Fruit fly (Drosophila melanogaster) whole organism, embryonic: ENCODE measurements around the gene qm.
A peak's percentile ranks its signal among the peaks of the same experiment; 100 is the strongest.

Experiments used
- Atf-2 ChIP-seq: fragments of 200-800 bp; sonication (Bioruptor generic); optimal IDR thresholded peaks from 2 replicates; lab custom pipeline; 2016; ENCODE audit warnings: missing biosample characterization, missing genetic modification characterization
- Atf3 ChIP-seq: fragments of 200-800 bp; sonication (Bioruptor generic); optimal IDR thresholded peaks from 3 replicates; lab custom pipeline; 2016; ENCODE audit warnings: missing biosample characterization, missing genetic modification characterization
- BEAF-32 ChIP-seq: fragments of 200-800 bp; sonication (Bioruptor generic); optimal IDR thresholded peaks from 3 replicates; lab custom pipeline; 2017; ENCODE audit warnings: missing biosample characterization, missing genetic modification characterization, mild to moderate bottlenecking, moderate library complexity, missing genetic modification reagents
- BtbVII ChIP-seq: fragments of 200-800 bp; sonication (Bioruptor generic); optimal IDR thresholded peaks from 3 replicates; lab custom pipeline; 2017; ENCODE audit warnings: missing biosample characterization, mild to moderate bottlenecking, missing genetic modification characterization
- C15 ChIP-seq: fragments of 200-800 bp; sonication (Bioruptor generic); IDR thresholded peaks from 3 replicates; pipeline ENCODE4 v1.3.6; 2022; ENCODE audit warnings: missing biosample characterization, missing genetic modification characterization
- CG10431 ChIP-seq: fragments of 200-800 bp; sonication (Bioruptor generic); optimal IDR thresholded peaks from 3 replicates; lab custom pipeline; 2018; ENCODE audit warnings: missing biosample characterization, mild to moderate bottlenecking, missing genetic modification characterization
- CG1233 ChIP-seq: fragments of 200-800 bp; sonication (Bioruptor generic); optimal IDR thresholded peaks from 4 replicates; lab custom pipeline; 2018; ENCODE audit warnings: missing biosample characterization, mild to moderate bottlenecking, missing genetic modification characterization
- CG12659 ChIP-seq: fragments of 200-800 bp; sonication (Bioruptor generic); optimal IDR thresholded peaks from 3 replicates; lab custom pipeline; 2017; ENCODE audit warnings: mild to moderate bottlenecking, missing biosample characterization, missing genetic modification reagents, missing genetic modification characterization
- CG13287 ChIP-seq: fragments of 200-800 bp; sonication (Bioruptor generic); IDR thresholded peaks from 2 replicates; pipeline ENCODE4 v1.3.6; 2022; ENCODE audit warnings: missing biosample characterization, missing genetic modification characterization; ENCODE audit not compliant: partially characterized antibody
- CG15073 ChIP-seq: fragments of 200-800 bp; sonication (Bioruptor generic); optimal IDR thresholded peaks from 2 replicates; lab custom pipeline; 2016; ENCODE audit warnings: missing biosample characterization, missing genetic modification characterization
- CG15696 ChIP-seq: fragments of 200-800 bp; sonication (Bioruptor generic); optimal IDR thresholded peaks from 2 replicates; lab custom pipeline; 2019; ENCODE audit warnings: missing biosample characterization, mild to moderate bottlenecking, missing genetic modification characterization, moderate library complexity
- CG17361 ChIP-seq: fragments of 200-800 bp; sonication (Bioruptor generic); IDR thresholded peaks from 3 replicates; pipeline ENCODE4 v1.3.6; 2022; ENCODE audit warnings: missing biosample characterization, missing genetic modification characterization
- CG30020 ChIP-seq: fragments of 200-800 bp; optimal IDR thresholded peaks from 2 replicates; lab custom pipeline; 2019; ENCODE audit warnings: missing biosample characterization, mild to moderate bottlenecking, missing genetic modification characterization, moderate library complexity
- CG7963 ChIP-seq: fragments of 200-800 bp; sonication (Bioruptor generic); IDR thresholded peaks from 3 replicates; pipeline ENCODE4 v1.3.6; 2022; ENCODE audit warnings: missing biosample characterization, missing genetic modification characterization; ENCODE audit not compliant: partially characterized antibody
- CG8924 ChIP-seq: fragments of 200-800 bp; optimal IDR thresholded peaks from 3 replicates; lab custom pipeline; 2019; ENCODE audit warnings: missing biosample characterization, mild to moderate bottlenecking, missing genetic modification characterization, moderate library complexity
- CG9876 ChIP-seq: fragments of 200-800 bp; sonication (Bioruptor generic); optimal IDR thresholded peaks from 2 replicates; lab custom pipeline; 2016; ENCODE audit warnings: missing biosample characterization, missing genetic modification characterization
- D19B ChIP-seq: fragments of 200-800 bp; sonication (Bioruptor generic); optimal IDR thresholded peaks from 2 replicates; lab custom pipeline; 2017; ENCODE audit warnings: missing biosample characterization, mild to moderate bottlenecking, missing genetic modification characterization
- Dll ChIP-seq: fragments of 200-800 bp; sonication (Bioruptor generic); IDR thresholded peaks from 4 replicates; pipeline ENCODE4 v1.3.6; 2022; ENCODE audit warnings: missing biosample characterization, missing genetic modification characterization; ENCODE audit not compliant: partially characterized antibody
- E2f1 ChIP-seq: fragments of 200-800 bp; sonication (Bioruptor generic); IDR thresholded peaks from 2 replicates; pipeline ENCODE4 v1.3.6; 2022; ENCODE audit warnings: missing biosample characterization, missing genetic modification characterization
- Ets65A ChIP-seq: fragments of 200-800 bp; sonication (Bioruptor generic); peaks from one replicate; lab custom pipeline; 2016; ENCODE audit warnings: missing biosample characterization, missing genetic modification characterization
- HHEX ChIP-seq: fragments of 200-800 bp; sonication (Bioruptor generic); optimal IDR thresholded peaks from 3 replicates; lab custom pipeline; 2017; ENCODE audit warnings: missing biosample characterization, mild to moderate bottlenecking, missing genetic modification characterization, missing genetic modification reagents
- Lhr ChIP-seq: fragments of 200-800 bp; sonication (Bioruptor generic); optimal IDR thresholded peaks from 3 replicates; lab custom pipeline; 2017; ENCODE audit warnings: mild to moderate bottlenecking, missing biosample characterization, missing genetic modification reagents, missing genetic modification characterization
- MESR4 ChIP-seq: fragments of 200-800 bp; sonication (Bioruptor generic); optimal IDR thresholded peaks from 2 replicates; lab custom pipeline; 2018; ENCODE audit warnings: missing biosample characterization, mild to moderate bottlenecking, missing genetic modification characterization, moderate library complexity
- NK7.1 ChIP-seq: fragments of 200-800 bp; sonication (Bioruptor generic); optimal IDR thresholded peaks from 3 replicates; lab custom pipeline; 2016; ENCODE audit warnings: missing biosample characterization, missing genetic modification characterization
- Optix ChIP-seq: fragments of 200-800 bp; sonication (Bioruptor generic); IDR thresholded peaks from 3 replicates; pipeline ENCODE4 v1.3.6; 2022; ENCODE audit warnings: missing biosample characterization, missing genetic modification characterization
- Spps ChIP-seq: fragments of 200-800 bp; sonication (Bioruptor generic); optimal IDR thresholded peaks from 2 replicates; lab custom pipeline; 2018; ENCODE audit warnings: missing biosample characterization, mild to moderate bottlenecking, missing genetic modification characterization
- Sry-δ ChIP-seq: fragments of 200-800 bp; sonication (Bioruptor generic); optimal IDR thresholded peaks from 2 replicates; lab custom pipeline; 2016; ENCODE audit warnings: missing biosample characterization, missing genetic modification characterization
- Tbp ChIP-seq: fragments of >200 bp; optimal IDR thresholded peaks from 2 replicates; lab custom pipeline; 2018; ENCODE audit warnings: missing biosample characterization, missing genetic modification characterization
- Trl ChIP-seq, 3 experiments: fragments of >200 bp in 2 of 3; fragments of 200-800 bp in 1 of 3; sonication (Bioruptor generic) in 1 of 3; optimal IDR thresholded peaks; 2 replicates in 1 of 3; 3 replicates in 2 of 3; lab custom pipeline; 2016 to 2017; ENCODE audit warnings: missing biosample characterization in 1 of 3, missing genetic modification characterization in 1 of 3
- Vsx1 ChIP-seq: fragments of 200-800 bp; sonication (Bioruptor generic); optimal IDR thresholded peaks from 2 replicates; lab custom pipeline; 2017; ENCODE audit warnings: missing biosample characterization, mild to moderate bottlenecking, missing genetic modification characterization, missing genetic modification reagents
- ci ChIP-seq: fragments of 200-800 bp; sonication (Bioruptor generic); IDR thresholded peaks from 3 replicates; pipeline ENCODE4 v1.3.6; 2022; ENCODE audit warnings: missing biosample characterization, missing genetic modification characterization
- croc ChIP-seq: fragments of 200-800 bp; sonication (Bioruptor generic); conservative IDR thresholded peaks from 3 replicates; pipeline ENCODE4 v1.3.6; 2022; ENCODE audit warnings: missing biosample characterization, missing genetic modification characterization
- emc ChIP-seq: fragments of 200-800 bp; sonication (Bioruptor generic); optimal IDR thresholded peaks from 2 replicates; lab custom pipeline; 2016; ENCODE audit warnings: missing biosample characterization, missing genetic modification characterization
- en ChIP-seq: fragments of 200-800 bp; sonication (Bioruptor generic); optimal IDR thresholded peaks from 2 replicates; lab custom pipeline; 2016; ENCODE audit warnings: missing biosample characterization, missing genetic modification characterization
- fd96Cb ChIP-seq: fragments of 200-800 bp; sonication (Bioruptor generic); optimal IDR thresholded peaks from 2 replicates; lab custom pipeline; 2018; ENCODE audit warnings: missing biosample characterization, mild to moderate bottlenecking, missing genetic modification characterization, moderate library complexity
- gro ChIP-seq: fragments of 200-800 bp; sonication (Bioruptor generic); optimal IDR thresholded peaks from 2 replicates; lab custom pipeline; 2016; ENCODE audit warnings: missing biosample characterization, missing genetic modification characterization
- kni ChIP-seq: fragments of 200-800 bp; sonication (Bioruptor generic); optimal IDR thresholded peaks from 3 replicates; lab custom pipeline; 2017; ENCODE audit warnings: mild to moderate bottlenecking, missing biosample characterization, missing genetic modification reagents, missing genetic modification characterization
- lmd ChIP-seq: fragments of 200-800 bp; sonication (Bioruptor generic); IDR thresholded peaks from 2 replicates; pipeline ENCODE4 v1.3.6; 2022; ENCODE audit warnings: missing biosample characterization, missing genetic modification characterization
- nerfin-1 ChIP-seq: fragments of 200-800 bp; sonication (Bioruptor generic); optimal IDR thresholded peaks from 3 replicates; lab custom pipeline; 2019; ENCODE audit warnings: missing biosample characterization, mild to moderate bottlenecking, missing genetic modification characterization, moderate library complexity
- nerfin-2 ChIP-seq: fragments of 200-800 bp; sonication (Bioruptor generic); IDR thresholded peaks from 2 replicates; pipeline ENCODE4 v1.3.6; 2022; ENCODE audit warnings: missing biosample characterization, missing genetic modification characterization; ENCODE audit not compliant: partially characterized antibody
- prd ChIP-seq, 3 experiments: fragments of >200 bp in 2 of 3; fragments of 200-800 bp in 1 of 3; sonication (Bioruptor generic) in 1 of 3; optimal IDR thresholded peaks in 2 of 3; IDR thresholded peaks in 1 of 3; 2 replicates in 2 of 3; 3 replicates in 1 of 3; pipeline versions ENCODE4 v1.3.6 to Lab custom; 2017 to 2022; ENCODE audit warnings: missing biosample characterization in 1 of 3, missing genetic modification characterization in 1 of 3
- salm ChIP-seq: fragments of 200-800 bp; sonication (Bioruptor generic); optimal IDR thresholded peaks from 2 replicates; lab custom pipeline; 2018; ENCODE audit warnings: missing biosample characterization, mild to moderate bottlenecking, missing genetic modification characterization
- slp2 ChIP-seq: fragments of 200-800 bp; sonication (Bioruptor generic); optimal IDR thresholded peaks from 2 replicates; lab custom pipeline; 2016; ENCODE audit warnings: missing biosample characterization, missing genetic modification characterization
- sna ChIP-seq: fragments of 200-800 bp; sonication (Bioruptor generic); IDR thresholded peaks from 2 replicates; pipeline ENCODE4 v1.3.6; 2022; ENCODE audit warnings: missing biosample characterization, missing genetic modification characterization; ENCODE audit not compliant: partially characterized antibody
- tgo ChIP-seq: fragments of 200-800 bp; sonication (Bioruptor generic); IDR thresholded peaks from 3 replicates; pipeline ENCODE4 v1.3.6; 2022; ENCODE audit warnings: missing biosample characterization, missing genetic modification characterization
- tna ChIP-seq: fragments of 200-800 bp; sonication (Bioruptor generic); IDR thresholded peaks from 2 replicates; pipeline ENCODE4 v1.3.6; 2022; ENCODE audit warnings: missing biosample characterization, missing genetic modification characterization; ENCODE audit not compliant: partially characterized antibody
- vnd ChIP-seq: fragments of 200-800 bp; sonication (Bioruptor generic); IDR thresholded peaks from 3 replicates; pipeline ENCODE4 v1.3.6; 2022; ENCODE audit warnings: missing biosample characterization, missing genetic modification characterization; ENCODE audit not compliant: partially characterized antibody

The qm gene

dm6 chr3L:7356386-7357117, 8.4 kb downstream of the qm start, which contains the start of gene CTCF (continued):
- TF ChIP-seq CG30020, result peak; percentile 22
- peak; percentile 20 for TF ChIP-seq NK7.1
- peak; percentile 49 for TF ChIP-seq Tbp (GFP tag; lab: Kevin White, UChicago)
- no peak for TF ChIP-seq CG15073 (GFP tag; lab: Kevin White, UChicago)
- peak; percentile 68 for TF ChIP-seq CG7963
- peak; percentile 74 for TF ChIP-seq CG17361 (GFP tag; lab: Robert Waterston, UW)
- peak; percentile 61; the same call in 1 of the 2 replicates for TF ChIP-seq tna (GFP tag; lab: Robert Waterston, UW)
- peak; percentile 83 for TF ChIP-seq Dll (GFP tag; lab: Robert Waterston, UW)
- peak; percentile 46 for TF ChIP-seq Lhr (GFP tag; lab: Kevin White, UChicago)
- TF ChIP-seq MESR4 (GFP tag; lab: Kevin White, UChicago), result peak; percentile 76
- peak; percentile 52; the same call in 1 of the 2 replicates for TF ChIP-seq lmd (GFP tag; lab: Robert Waterston, UW)
- TF ChIP-seq Sry-δ (GFP tag; lab: Kevin White, UChicago), result peak; percentile 90
- TF ChIP-seq C15 (GFP tag; lab: Robert Waterston, UW), result no peak
- peak; percentile 20 for TF ChIP-seq Atf3 (GFP tag; lab: Kevin White, UChicago)
- TF ChIP-seq tgo, result peak; percentile 51
- TF ChIP-seq fd96Cb, result peak; percentile 25
- no peak for TF ChIP-seq Trl (optimal IDR thresholded peaks at IDR 0.05; lab: Kevin White, UChicago)
- TF ChIP-seq Trl (GFP tag; optimal IDR thresholded peaks at IDR 0.05; lab: Kevin White, UChicago), result peak; percentile 17
- TF ChIP-seq nerfin-1, result peak; percentile 100
- TF ChIP-seq E2f1, result 0 out of 2 replicates have a peak, but pooled peaks have one; percentile 7
- TF ChIP-seq Ets65A (GFP tag; lab: Kevin White, UChicago), result peak; percentile 91
- TF ChIP-seq emc (GFP tag; lab: Kevin White, UChicago), result no peak
- no peak for TF ChIP-seq D19B (GFP tag; lab: Kevin White, UChicago)
- TF ChIP-seq CG8924 (tag; lab: Kevin White, UChicago), result peak; percentile 69
- peak; percentile 77 for TF ChIP-seq CG12659 (GFP tag; lab: Kevin White, UChicago)
- TF ChIP-seq CG13287 (GFP tag; lab: Robert Waterston, UW), result peak; percentile 94
- TF ChIP-seq CG15696 (tag; lab: Kevin White, UChicago), result peak; percentile 38
- TF ChIP-seq BtbVII (GFP tag; lab: Kevin White, UChicago), result peak; percentile 32
- peak; percentile 51 for TF ChIP-seq CG10431 (GFP tag; lab: Kevin White, UChicago)
- no peak for TF ChIP-seq Atf-2
- TF ChIP-seq kni (GFP tag; lab: Kevin White, UChicago), result peak; percentile 31
- TF ChIP-seq salm (tag; lab: Kevin White, UChicago), result peak; percentile 5
- no peak for TF ChIP-seq Vsx1
- TF ChIP-seq croc, result peak; percentile 55; the same call in 2 of the 3 replicates
- peak; percentile 39 for TF ChIP-seq slp2
- no peak for TF ChIP-seq Spps (tag; lab: Kevin White, UChicago)
- TF ChIP-seq Optix, result no peak
- TF ChIP-seq BEAF-32 (GFP tag; lab: Kevin White, UChicago), result peak; percentile 85
- peak; percentile 36 for TF ChIP-seq CG9876 (GFP tag; lab: Kevin White, UChicago)
- 0 out of 3 replicates have a peak, but pooled peaks have one; percentile 41 for TF ChIP-seq ci
- peak; percentile 50; the same call in 1 of the 2 replicates for TF ChIP-seq nerfin-2 (GFP tag; lab: Robert Waterston, UW)
- TF ChIP-seq HHEX, result no peak
- peak; percentile 77 for TF ChIP-seq sna (GFP tag; lab: Robert Waterston, UW)
- TF ChIP-seq CG1233, result peak; percentile 38
- TF ChIP-seq gro (GFP tag; lab: Kevin White, UChicago), result peak; percentile 46
- TF ChIP-seq en, result peak; percentile 8
- peak; percentile 65; the same call in 2 of the 3 replicates for TF ChIP-seq vnd (GFP tag; lab: Robert Waterston, UW)
- no peak for TF ChIP-seq prd (optimal IDR thresholded peaks at IDR 0.05; lab: Kevin White, UChicago)
- TF ChIP-seq prd (GFP tag; IDR thresholded peaks at IDR 0.05; lab: Robert Waterston, UW), result peak; percentile 80
